Fruit fly (Drosophila melanogaster) whole organism, embryonic: Measurements from ENCODE around the gene trk.

Source experiments
- CG11247 ChIP-seq: fragments of 200-800 bp; sonication (Bioruptor generic); IDR thresholded peaks from 2 replicates; pipeline ENCODE4 v1.3.6; 2022; ENCODE audit warnings: missing biosample characterization, missing genetic modification characterization
- CG11723 ChIP-seq: fragments of 200-800 bp; sonication (Bioruptor generic); optimal IDR thresholded peaks from 2 replicates; lab custom pipeline; 2017; ENCODE audit warnings: missing biosample characterization, mild to moderate bottlenecking, missing genetic modification characterization
- CG13424 ChIP-seq: fragments of 200-800 bp; sonication (Bioruptor generic); optimal IDR thresholded peaks from 2 replicates; lab custom pipeline; 2019; ENCODE audit warnings: missing biosample characterization, mild to moderate bottlenecking, missing genetic modification characterization, moderate library complexity
- CG13624 ChIP-seq: fragments of 200-800 bp; sonication (Bioruptor generic); optimal IDR thresholded peaks from 2 replicates; lab custom pipeline; 2016; ENCODE audit warnings: missing biosample characterization, missing genetic modification characterization
- CG13894 ChIP-seq: fragments of 200-800 bp; sonication (Bioruptor generic); optimal IDR thresholded peaks from 3 replicates; lab custom pipeline; 2018; ENCODE audit warnings: missing biosample characterization, mild to moderate bottlenecking, missing genetic modification characterization, moderate library complexity
- CG14860 ChIP-seq: fragments of 200-800 bp; sonication (Bioruptor generic); IDR thresholded peaks from 3 replicates; pipeline ENCODE4 v1.3.6; 2022; ENCODE audit warnings: missing biosample characterization, missing genetic modification characterization; ENCODE audit not compliant: partially characterized antibody
- CG16815 ChIP-seq: fragments of 200-800 bp; sonication (Bioruptor generic); optimal IDR thresholded peaks from 3 replicates; lab custom pipeline; 2017; ENCODE audit warnings: missing biosample characterization, mild to moderate bottlenecking, missing genetic modification characterization
- CG18011 ChIP-seq: fragments of 200-800 bp; sonication (Bioruptor generic); optimal IDR thresholded peaks from 2 replicates; lab custom pipeline; 2017; ENCODE audit warnings: missing biosample characterization, missing genetic modification characterization, mild to moderate bottlenecking, moderate library complexity, missing genotype
- CG30020 ChIP-seq: fragments of 200-800 bp; optimal IDR thresholded peaks from 2 replicates; lab custom pipeline; 2019; ENCODE audit warnings: missing biosample characterization, mild to moderate bottlenecking, missing genetic modification characterization, moderate library complexity
- CG34376 ChIP-seq: fragments of 200-800 bp; sonication (Bioruptor generic); optimal IDR thresholded peaks from 2 replicates; lab custom pipeline; 2018; ENCODE audit warnings: missing biosample characterization, mild to moderate bottlenecking, missing genetic modification characterization
- CG4328 ChIP-seq: fragments of 200-800 bp; sonication (Bioruptor generic); optimal IDR thresholded peaks from 3 replicates; lab custom pipeline; 2017; ENCODE audit warnings: missing biosample characterization, missing genetic modification reagents, missing genetic modification characterization
- CG43689 ChIP-seq: fragments of 200-800 bp; sonication (Bioruptor generic); IDR thresholded peaks from 2 replicates; pipeline ENCODE4 v1.3.6; 2022; ENCODE audit warnings: missing biosample characterization, missing genetic modification characterization
- CG6175 ChIP-seq: fragments of 200-800 bp; sonication (Bioruptor generic); IDR thresholded peaks from 3 replicates; pipeline ENCODE4 v1.3.6; 2022; ENCODE audit warnings: missing biosample characterization, missing genetic modification characterization
- CG6854 ChIP-seq: fragments of 200-800 bp; sonication (Bioruptor generic); optimal IDR thresholded peaks from 3 replicates; lab custom pipeline; 2017; ENCODE audit warnings: missing biosample characterization, mild to moderate bottlenecking, missing genetic modification characterization
- CG8478 ChIP-seq: fragments of >200 bp; optimal IDR thresholded peaks from 2 replicates; lab custom pipeline; 2018
- CG9817 ChIP-seq: fragments of 200-800 bp; sonication (Bioruptor generic); optimal IDR thresholded peaks from 2 replicates; lab custom pipeline; 2018; ENCODE audit warnings: missing biosample characterization, mild to moderate bottlenecking, missing genetic modification characterization, moderate library complexity
- CkIIα-i1 ChIP-seq: fragments of 200-800 bp; sonication (Bioruptor generic); IDR thresholded peaks from 2 replicates; pipeline ENCODE4 v1.3.6; 2022; ENCODE audit warnings: missing biosample characterization, missing genetic modification characterization
- CoRest ChIP-seq: fragments of 200-800 bp; sonication (Bioruptor generic); optimal IDR thresholded peaks from 3 replicates; lab custom pipeline; 2018; ENCODE audit warnings: missing biosample characterization, mild to moderate bottlenecking, missing genetic modification characterization, moderate library complexity
- Hmx ChIP-seq: fragments of 200-800 bp; sonication (Bioruptor generic); optimal IDR thresholded peaks from 2 replicates; lab custom pipeline; 2016; ENCODE audit warnings: missing biosample characterization, missing genetic modification characterization
- Hr39 ChIP-seq: fragments of >200 bp; optimal IDR thresholded peaks from 2 replicates; lab custom pipeline; 2017
- Hr51 ChIP-seq, 2 experiments: fragments of 200-800 bp; sonication (Bioruptor generic); optimal IDR thresholded peaks; 2 replicates in 1 of 2; 3 replicates in 1 of 2; lab custom pipeline; 2016 to 2018; ENCODE audit warnings: missing biosample characterization in 2 of 2, missing genetic modification characterization in 2 of 2, mild to moderate bottlenecking in 1 of 2, moderate library complexity in 1 of 2
- MTF-1 ChIP-seq: fragments of 200-800 bp; sonication (Bioruptor generic); optimal IDR thresholded peaks from 2 replicates; lab custom pipeline; 2018; ENCODE audit warnings: missing biosample characterization, mild to moderate bottlenecking, missing genetic modification characterization, borderline replicate concordance
- Max ChIP-seq: fragments of 200-800 bp; sonication (Bioruptor generic); optimal IDR thresholded peaks from 2 replicates; lab custom pipeline; 2016; ENCODE audit warnings: missing biosample characterization, mild to moderate bottlenecking, missing genetic modification characterization
- NK7.1 ChIP-seq: fragments of 200-800 bp; sonication (Bioruptor generic); optimal IDR thresholded peaks from 3 replicates; lab custom pipeline; 2016; ENCODE audit warnings: missing biosample characterization, missing genetic modification characterization
- Nf-YC ChIP-seq: fragments of 200-800 bp; optimal IDR thresholded peaks from 3 replicates; lab custom pipeline; 2019; ENCODE audit warnings: missing biosample characterization, mild to moderate bottlenecking, missing genetic modification characterization, moderate library complexity
- Oli ChIP-seq: fragments of 200-800 bp; sonication (Bioruptor generic); optimal IDR thresholded peaks from 2 replicates; lab custom pipeline; 2018; ENCODE audit warnings: missing biosample characterization, mild to moderate bottlenecking, missing genetic modification characterization, moderate library complexity
- Side ChIP-seq: fragments of 200-800 bp; sonication (Bioruptor generic); optimal IDR thresholded peaks from 2 replicates; lab custom pipeline; 2016; ENCODE audit warnings: missing biosample characterization, missing genetic modification characterization
- Xbp1 ChIP-seq: fragments of 200-800 bp; sonication (Bioruptor generic); optimal IDR thresholded peaks from 3 replicates; lab custom pipeline; 2016; ENCODE audit warnings: missing biosample characterization, mild to moderate bottlenecking, missing genetic modification characterization
- ac ChIP-seq: fragments of 200-800 bp; sonication (Bioruptor generic); optimal IDR thresholded peaks from 3 replicates; lab custom pipeline; 2017; ENCODE audit warnings: missing biosample characterization, mild to moderate bottlenecking, missing genetic modification characterization
- al ChIP-seq: fragments of 200-800 bp; sonication (Bioruptor generic); IDR thresholded peaks from 2 replicates; pipeline ENCODE4 v1.3.6; 2022; ENCODE audit warnings: missing biosample characterization, missing genetic modification characterization
- chm ChIP-seq: fragments of 200-800 bp; sonication (Bioruptor generic); IDR thresholded peaks from 2 replicates; pipeline ENCODE4 v1.3.6; 2022; ENCODE audit warnings: missing biosample characterization, missing genetic modification characterization
- en ChIP-seq: fragments of 200-800 bp; sonication (Bioruptor generic); optimal IDR thresholded peaks from 2 replicates; lab custom pipeline; 2016; ENCODE audit warnings: missing biosample characterization, missing genetic modification characterization
- eve ChIP-seq, 2 experiments: fragments of >200 bp; optimal IDR thresholded peaks; 2 replicates each; lab custom pipeline; 2017; ENCODE audit warnings: missing biosample characterization in 2 of 2, missing genetic modification characterization in 2 of 2
- exex ChIP-seq: fragments of 200-800 bp; sonication (Bioruptor generic); optimal IDR thresholded peaks from 4 replicates; lab custom pipeline; 2018; ENCODE audit warnings: missing biosample characterization, mild to moderate bottlenecking, missing genetic modification characterization, moderate library complexity
- fd96Cb ChIP-seq: fragments of 200-800 bp; sonication (Bioruptor generic); optimal IDR thresholded peaks from 2 replicates; lab custom pipeline; 2018; ENCODE audit warnings: missing biosample characterization, mild to moderate bottlenecking, missing genetic modification characterization, moderate library complexity
- ftz-f1 ChIP-seq: fragments of 200-800 bp; sonication (Bioruptor generic); optimal IDR thresholded peaks from 2 replicates; lab custom pipeline; 2016; ENCODE audit warnings: missing biosample characterization, missing genetic modification characterization
- lola ChIP-seq, 3 experiments: fragments of >200 bp in 2 of 3; fragments of 200-800 bp in 1 of 3; sonication (Bioruptor generic) in 1 of 3; optimal IDR thresholded peaks; 2 replicates each; lab custom pipeline; 2017 to 2019; ENCODE audit warnings: missing biosample characterization in 3 of 3, missing genetic modification characterization in 3 of 3, mild to moderate bottlenecking in 1 of 3, moderate library complexity in 1 of 3
- nau ChIP-seq: fragments of 200-800 bp; sonication (Bioruptor generic); optimal IDR thresholded peaks from 3 replicates; lab custom pipeline; 2017; ENCODE audit warnings: missing biosample characterization, mild to moderate bottlenecking, missing genetic modification characterization, missing genetic modification reagents
- nmo ChIP-seq: fragments of 200-800 bp; sonication (Bioruptor generic); optimal IDR thresholded peaks from 2 replicates; lab custom pipeline; 2018; ENCODE audit warnings: missing biosample characterization, mild to moderate bottlenecking, missing genetic modification characterization, moderate library complexity
- peb ChIP-seq: fragments of 200-800 bp; sonication (Bioruptor generic); IDR thresholded peaks from 2 replicates; pipeline ENCODE4 v1.3.6; 2022; ENCODE audit warnings: missing biosample characterization, missing genetic modification characterization
- pfk ChIP-seq: fragments of 200-800 bp; sonication (Bioruptor generic); optimal IDR thresholded peaks from 2 replicates; lab custom pipeline; 2018; ENCODE audit warnings: missing biosample characterization, mild to moderate bottlenecking, missing genetic modification characterization, moderate library complexity
- pnt ChIP-seq: fragments of 200-800 bp; sonication (Bioruptor generic); optimal IDR thresholded peaks from 3 replicates; lab custom pipeline; 2016; ENCODE audit warnings: missing biosample characterization, missing genetic modification characterization
- seq ChIP-seq: fragments of 200-800 bp; sonication (Bioruptor generic); IDR thresholded peaks from 2 replicates; pipeline ENCODE4 v1.3.6; 2022; ENCODE audit warnings: missing biosample characterization, missing genetic modification characterization
- slou ChIP-seq: fragments of 200-800 bp; sonication (Bioruptor generic); optimal IDR thresholded peaks from 3 replicates; lab custom pipeline; 2016; ENCODE audit warnings: missing biosample characterization, missing genetic modification characterization
- sqz ChIP-seq: fragments of 200-800 bp; sonication (Bioruptor generic); optimal IDR thresholded peaks from 3 replicates; lab custom pipeline; 2018; ENCODE audit warnings: missing biosample characterization, mild to moderate bottlenecking, missing genetic modification characterization
- stwl ChIP-seq: fragments of 200-800 bp; sonication (Bioruptor generic); optimal IDR thresholded peaks from 3 replicates; lab custom pipeline; 2018; ENCODE audit warnings: missing biosample characterization, mild to moderate bottlenecking, missing genetic modification characterization, moderate library complexity
- tin ChIP-seq: fragments of 200-800 bp; sonication (Bioruptor generic); optimal IDR thresholded peaks from 3 replicates; lab custom pipeline; 2016; ENCODE audit warnings: missing biosample characterization, missing genetic modification characterization
- trh ChIP-seq: fragments of 200-800 bp; sonication (Bioruptor generic); optimal IDR thresholded peaks from 2 replicates; lab custom pipeline; 2016; ENCODE audit warnings: missing biosample characterization, missing genetic modification characterization
- vvl ChIP-seq: fragments of 200-800 bp; sonication (Bioruptor generic); IDR thresholded peaks from 2 replicates; pipeline ENCODE4 v1.3.6; 2022; ENCODE audit warnings: missing biosample characterization, missing genetic modification characterization

The trk gene

dm6 chr2L:10260750-10261493 lies 11.2 kb downstream of the trk start, which contains the start of gene Pten (continued):
- peak; percentile 79 for TF ChIP-seq Max
- peak; percentile 72 for TF ChIP-seq sqz
- TF ChIP-seq seq (GFP tag; lab: Robert Waterston, UW) = 0 out of 2 replicates have a peak, but pooled peaks have one; percentile 35
- no peak for TF ChIP-seq Oli (tag; lab: Kevin White, UChicago)
- TF ChIP-seq nau (GFP tag; lab: Kevin White, UChicago) = no peak
- TF ChIP-seq CG13624 (GFP tag; lab: Kevin White, UChicago) = peak; percentile 51
- peak; percentile 56 for TF ChIP-seq CG13424 (tag; lab: Kevin White, UChicago)
- peak; percentile 63 for TF ChIP-seq slou (GFP tag; lab: Kevin White, UChicago)
- TF ChIP-seq nmo = peak; percentile 88
- peak; percentile 76 for TF ChIP-seq CoRest
- TF ChIP-seq CG16815 (GFP tag; lab: Kevin White, UChicago) = no peak
- TF ChIP-seq Hr51 (GFP tag; optimal IDR thresholded peaks at IDR 0.05; lab: Kevin White, UChicago) = peak in 1 of 2 experiments; percentile 46
- no peak for TF ChIP-seq CkIIα-i1 (GFP tag; lab: Robert Waterston, UW)
- TF ChIP-seq CG14860 = peak; percentile 87
- TF ChIP-seq CG6854 (GFP tag; lab: Kevin White, UChicago) = peak; percentile 5
- TF ChIP-seq fd96Cb = peak; percentile 80
- TF ChIP-seq Hmx = peak; percentile 41
- TF ChIP-seq peb (GFP tag; lab: Robert Waterston, UW) = no peak
- no peak for TF ChIP-seq CG18011 (GFP tag; lab: Kevin White, UChicago)
- TF ChIP-seq pfk (GFP tag; lab: Kevin White, UChicago) = peak; percentile 61
- TF ChIP-seq stwl = peak; percentile 60
- no peak; the same call in 1 of the 2 replicates for TF ChIP-seq al (GFP tag; lab: Robert Waterston, UW)
- no peak for TF ChIP-seq CG11247 (GFP tag; lab: Robert Waterston, UW)
- peak; percentile 39 for TF ChIP-seq NK7.1
- TF ChIP-seq vvl (GFP tag; lab: Robert Waterston, UW) = peak; percentile 58; the same call in 1 of the 2 replicates
- peak; percentile 50 for TF ChIP-seq tin (GFP tag; lab: Kevin White, UChicago)
- no peak for TF ChIP-seq CG13894 (tag; lab: Kevin White, UChicago)
- TF ChIP-seq eve (GFP tag; optimal IDR thresholded peaks at IDR 0.05; lab: Kevin White, UChicago) = peak in 1 of 2 experiments; percentile 8
- TF ChIP-seq lola (GFP tag; optimal IDR thresholded peaks at IDR 0.05; lab: Kevin White, UChicago) = peak in 1 of 3 experiments; percentile 84
- peak; percentile 35 for TF ChIP-seq CG34376 (GFP tag; lab: Kevin White, UChicago)
- TF ChIP-seq CG11723 (GFP tag; lab: Kevin White, UChicago) = no peak
- no peak for TF ChIP-seq exex (tag; lab: Kevin White, UChicago)
- peak; percentile 56 for TF ChIP-seq Xbp1 (GFP tag; lab: Kevin White, UChicago)
- no peak for TF ChIP-seq CG6175 (GFP tag; lab: Robert Waterston, UW)
- peak; percentile 98 for TF ChIP-seq CG30020 (tag; lab: Kevin White, UChicago)
- peak; percentile 51 for TF ChIP-seq en
- no peak for TF ChIP-seq CG43689 (GFP tag; lab: Robert Waterston, UW)
- no peak for TF ChIP-seq chm (GFP tag; lab: Robert Waterston, UW)
- no peak for TF ChIP-seq CG8478 (lab: Kevin White, UChicago)
- TF ChIP-seq pnt (GFP tag; lab: Kevin White, UChicago) = peak; percentile 58
- TF ChIP-seq Hr39 (lab: Kevin White, UChicago) = no peak
- TF ChIP-seq trh (GFP tag; lab: Kevin White, UChicago) = peak; percentile 16
- no peak for TF ChIP-seq CG9817 (tag; lab: Kevin White, UChicago)
- TF ChIP-seq CG4328 (GFP tag; lab: Kevin White, UChicago) = peak; percentile 45
- no peak for TF ChIP-seq ac (GFP tag; lab: Kevin White, UChicago)
- TF ChIP-seq Side (GFP tag; lab: Kevin White, UChicago) = peak; percentile 67
- TF ChIP-seq Nf-YC = peak; percentile 54
- TF ChIP-seq ftz-f1 (GFP tag; lab: Kevin White, UChicago) = no peak
- TF ChIP-seq MTF-1 = no peak
